Worm (Caenorhabditis elegans) whole organism, L1 larva: ENCODE results near the gene gldi-2.
A peak's percentile ranks its signal among the peaks of the same experiment; 100 is the strongest.

Experiments used
- C04F5.9 ChIP-seq: sonication (generic microtip); optimal IDR thresholded peaks from 2 replicates; lab custom pipeline; 2016; ENCODE audit warnings: missing genetic modification characterization, missing compliant biosample characterization
- Y116A8C.19 ChIP-seq: sonication (generic microtip); optimal IDR thresholded peaks from 2 replicates; lab custom pipeline; 2016; ENCODE audit warnings: missing compliant biosample characterization, missing genetic modification characterization, borderline replicate concordance
- aha-1 ChIP-seq: fragments of 150-350 bp; optimal IDR thresholded peaks from 2 replicates; lab custom pipeline; 2014; ENCODE audit warnings: missing biosample characterization, missing genetic modification characterization
- alr-1 ChIP-seq: fragments of 200-800 bp; sonication (Bioruptor generic); optimal IDR thresholded peaks from 2 replicates; lab custom pipeline; 2018; ENCODE audit warnings: borderline replicate concordance, mild to moderate bottlenecking, missing genetic modification characterization, missing compliant biosample characterization
- ama-1 ChIP-seq: fragments of 150-350 bp; optimal IDR thresholded peaks from 2 replicates; lab custom pipeline; 2014
- blmp-1 ChIP-seq: fragments of 150-350 bp; optimal IDR thresholded peaks from 2 replicates; lab custom pipeline; 2014; ENCODE audit warnings: missing biosample characterization, missing genetic modification characterization
- ceh-63 ChIP-seq: fragments of 200-800 bp; sonication (Bioruptor generic); optimal IDR thresholded peaks from 2 replicates; lab custom pipeline; 2018; ENCODE audit warnings: mild to moderate bottlenecking, missing genetic modification characterization, missing compliant biosample characterization
- ceh-82 ChIP-seq, 3 experiments: fragments of 150-350 bp in 1 of 3; sonication (generic microtip) in 2 of 3; optimal IDR thresholded peaks; 2 replicates each; lab custom pipeline; 2014 to 2017; ENCODE audit warnings: missing biosample characterization in 3 of 3, missing genetic modification characterization in 3 of 3
- ceh-88 ChIP-seq: fragments of 200-800 bp; sonication (Bioruptor generic); IDR thresholded peaks from 2 replicates; pipeline ENCODE4 v1.3.6; 2022; ENCODE audit warnings: missing genetic modification characterization, missing compliant biosample characterization
- ceh-90 ChIP-seq: sonication (generic microtip); optimal IDR thresholded peaks from 2 replicates; lab custom pipeline; 2016; ENCODE audit warnings: missing genetic modification characterization, missing compliant biosample characterization
- ces-1 ChIP-seq: fragments of 150-350 bp; optimal IDR thresholded peaks from 2 replicates; lab custom pipeline; 2014; ENCODE audit warnings: missing biosample characterization, missing genetic modification reagents, missing genetic modification characterization
- dsc-1 ChIP-seq: sonication (generic microtip); optimal IDR thresholded peaks from 2 replicates; lab custom pipeline; 2016; ENCODE audit warnings: mild to moderate bottlenecking, missing genetic modification characterization, missing compliant biosample characterization
- efl-1 ChIP-seq, 4 experiments: fragments of 150-350 bp; optimal IDR thresholded peaks in 3 of 4; peaks in 1 of 4; 1 replicate in 1 of 4; 2 replicates in 3 of 4; lab custom pipeline; 2014; ENCODE audit warnings: missing biosample characterization in 2 of 4, missing genetic modification characterization in 2 of 4, missing genetic modification reagents in 2 of 4
- egl-13 ChIP-seq: sonication (generic microtip); optimal IDR thresholded peaks from 2 replicates; lab custom pipeline; 2016; ENCODE audit warnings: missing genotype, missing genetic modification reagents, missing genetic modification characterization, missing compliant biosample characterization
- elt-2 ChIP-seq: sonication (generic microtip); optimal IDR thresholded peaks from 2 replicates; lab custom pipeline; 2016; ENCODE audit warnings: missing genetic modification characterization, mild to moderate bottlenecking, inconsistent platforms, missing compliant biosample characterization, missing genetic modification reagents
- ets-5 ChIP-seq: fragments of 200-800 bp; sonication (Bioruptor generic); IDR thresholded peaks from 2 replicates; pipeline ENCODE4 v1.3.6; 2022; ENCODE audit warnings: missing genetic modification characterization, missing compliant biosample characterization
- fkh-10 ChIP-seq: sonication (generic microtip); optimal IDR thresholded peaks from 2 replicates; lab custom pipeline; 2017; ENCODE audit warnings: missing biosample characterization, missing genetic modification reagents, missing genetic modification characterization
- fkh-8 ChIP-seq: sonication (generic microtip); optimal IDR thresholded peaks from 2 replicates; lab custom pipeline; 2016; ENCODE audit warnings: mild to moderate bottlenecking, missing genetic modification characterization, missing compliant biosample characterization
- grh-1 ChIP-seq: fragments of 200-800 bp; sonication (Bioruptor generic); IDR thresholded peaks from 2 replicates; pipeline ENCODE4 v1.3.6; 2022; ENCODE audit warnings: missing genetic modification reagents, missing genetic modification characterization, missing compliant biosample characterization
- hlh-17 ChIP-seq: fragments of 200-800 bp; sonication (Bioruptor generic); optimal IDR thresholded peaks from 2 replicates; lab custom pipeline; 2018; ENCODE audit warnings: missing genetic modification characterization, mild to moderate bottlenecking, missing compliant biosample characterization, moderate library complexity, borderline replicate concordance
- hpl-2 ChIP-seq: fragments of 150-350 bp; optimal IDR thresholded peaks from 2 replicates; lab custom pipeline; 2014; ENCODE audit warnings: missing biosample characterization, missing genetic modification reagents, missing genetic modification characterization
- lin-13 ChIP-seq: fragments of 150-350 bp; optimal IDR thresholded peaks from 2 replicates; lab custom pipeline; 2014; ENCODE audit warnings: missing biosample characterization, missing genetic modification reagents, missing genetic modification characterization
- lin-14 ChIP-seq: fragments of 200-800 bp; sonication (Bioruptor generic); optimal IDR thresholded peaks from 2 replicates; lab custom pipeline; 2018; ENCODE audit warnings: mild to moderate bottlenecking, missing genetic modification characterization, moderate library complexity, missing compliant biosample characterization
- lin-15B ChIP-seq: fragments of 150-350 bp; sonication (generic microtip); optimal IDR thresholded peaks from 3 replicates; lab custom pipeline; 2014; ENCODE audit warnings: missing biosample characterization, missing genetic modification characterization
- lin-39 ChIP-seq: fragments of 150-350 bp; optimal IDR thresholded peaks from 2 replicates; lab custom pipeline; 2014; ENCODE audit warnings: missing biosample characterization, missing genetic modification reagents, missing genetic modification characterization
- mab-9 ChIP-seq: fragments of 200-800 bp; sonication (Bioruptor generic); IDR thresholded peaks from 2 replicates; pipeline ENCODE4 v1.3.6; 2022; ENCODE audit warnings: missing genetic modification reagents, missing genetic modification characterization, missing compliant biosample characterization
- mef-2 ChIP-seq: fragments of 150-350 bp; optimal IDR thresholded peaks from 2 replicates; lab custom pipeline; 2014; ENCODE audit warnings: missing biosample characterization, missing genetic modification characterization
- mep-1 ChIP-seq: fragments of 150-350 bp; optimal IDR thresholded peaks from 2 replicates; lab custom pipeline; 2014; ENCODE audit warnings: missing biosample characterization, missing genetic modification characterization
- nhr-19 ChIP-seq: fragments of 200-800 bp; sonication (Bioruptor generic); conservative IDR thresholded peaks from 2 replicates; pipeline ENCODE4 v1.3.6; 2022; ENCODE audit warnings: missing genetic modification characterization, missing compliant biosample characterization
- nhr-20 ChIP-seq: sonication (generic microtip); optimal IDR thresholded peaks from 2 replicates; lab custom pipeline; 2016; ENCODE audit warnings: mild to moderate bottlenecking, missing genetic modification characterization, missing compliant biosample characterization
- nhr-28 ChIP-seq: fragments of 150-350 bp; optimal IDR thresholded peaks from 2 replicates; lab custom pipeline; 2014; ENCODE audit warnings: missing biosample characterization, missing genetic modification characterization
- nhr-77 ChIP-seq: fragments of 150-350 bp; optimal IDR thresholded peaks from 2 replicates; lab custom pipeline; 2014; ENCODE audit warnings: missing biosample characterization, missing genetic modification characterization
- nhr-84 ChIP-seq: sonication (generic microtip); optimal IDR thresholded peaks from 2 replicates; lab custom pipeline; 2017; ENCODE audit warnings: missing biosample characterization, missing genetic modification characterization
- nhr-85 ChIP-seq: sonication (generic microtip); peaks from one replicate; lab custom pipeline; 2016; ENCODE audit warnings: missing genetic modification characterization, inconsistent platforms, missing compliant biosample characterization
- pqm-1 ChIP-seq: sonication (generic microtip); optimal IDR thresholded peaks from 3 replicates; lab custom pipeline; 2017; ENCODE audit warnings: missing biosample characterization, missing genetic modification characterization
- rnt-1 ChIP-seq: sonication (generic microtip); optimal IDR thresholded peaks from 2 replicates; lab custom pipeline; 2016; ENCODE audit warnings: mild to moderate bottlenecking, missing genetic modification characterization, moderate library complexity, missing compliant biosample characterization
- skn-1 ChIP-seq: fragments of 150-350 bp; optimal IDR thresholded peaks from 2 replicates; lab custom pipeline; 2014; ENCODE audit warnings: missing biosample characterization, missing genetic modification characterization
- snu-23 ChIP-seq: sonication (generic microtip); optimal IDR thresholded peaks from 2 replicates; lab custom pipeline; 2016; ENCODE audit warnings: missing genetic modification characterization, missing compliant biosample characterization
- sptf-1 ChIP-seq: fragments of 150-350 bp; optimal IDR thresholded peaks from 2 replicates; lab custom pipeline; 2014; ENCODE audit warnings: missing biosample characterization, missing genetic modification characterization
- swsn-7 ChIP-seq: sonication (generic microtip); optimal IDR thresholded peaks from 2 replicates; lab custom pipeline; 2016; ENCODE audit warnings: missing genetic modification characterization, missing compliant biosample characterization
- tbx-2 ChIP-seq: sonication (generic microtip); optimal IDR thresholded peaks from 2 replicates; lab custom pipeline; 2016; ENCODE audit warnings: missing genetic modification characterization, missing compliant biosample characterization
- tlp-1 ChIP-seq: fragments of 150-350 bp; optimal IDR thresholded peaks from 2 replicates; lab custom pipeline; 2014; ENCODE audit warnings: missing biosample characterization, missing genetic modification characterization
- unc-130 ChIP-seq: fragments of 150-350 bp; optimal IDR thresholded peaks from 2 replicates; lab custom pipeline; 2017; ENCODE audit warnings: missing biosample characterization, missing genetic modification characterization, inconsistent platforms
- unc-30 ChIP-seq: sonication (generic microtip); optimal IDR thresholded peaks from 2 replicates; lab custom pipeline; 2017; ENCODE audit warnings: missing biosample characterization, missing genetic modification characterization
- unc-62 ChIP-seq: fragments of 150-350 bp; optimal IDR thresholded peaks from 2 replicates; lab custom pipeline; 2014; ENCODE audit warnings: missing biosample characterization, missing genetic modification reagents, missing genetic modification characterization
- unc-86 ChIP-seq: sonication (generic microtip); optimal IDR thresholded peaks from 2 replicates; lab custom pipeline; 2016; ENCODE audit warnings: missing genetic modification characterization, missing compliant biosample characterization
- unc-98 ChIP-seq: fragments of 200-800 bp; sonication (Bioruptor generic); IDR thresholded peaks from 2 replicates; pipeline ENCODE4 v1.3.6; 2022; ENCODE audit warnings: missing genetic modification characterization, missing compliant biosample characterization
- vab-15 ChIP-seq: sonication (generic microtip); optimal IDR thresholded peaks from 2 replicates; lab custom pipeline; 2017; ENCODE audit warnings: missing genotype, mild to moderate bottlenecking, missing genetic modification characterization, missing compliant biosample characterization
- zag-1 ChIP-seq: fragments of 150-350 bp; optimal IDR thresholded peaks from 2 replicates; lab custom pipeline; 2014; ENCODE audit warnings: missing biosample characterization, missing genetic modification characterization
- zip-4 ChIP-seq: fragments of 200-800 bp; sonication (Bioruptor generic); optimal IDR thresholded peaks from 2 replicates; lab custom pipeline; 2018; ENCODE audit warnings: mild to moderate bottlenecking, missing genetic modification characterization, moderate library complexity, missing compliant biosample characterization

Gene gldi-2

ce11 chrII:6736066-6736465 lies 47.2 kb upstream of the gldi-2 start, which contains the start of gene mrps-18.C:
Gene mrps-18.C (plus strand): TSS chrII:6736203.
- TF ChIP-seq efl-1 (optimal IDR thresholded peaks at IDR 0.05; lab: Kevin White, UChicago) (no peak), efl-1 (GFP tag; optimal IDR thresholded peaks at IDR 0.05 in 1 of 2; lab: Kevin White, UChicago) (no peak), lin-14 (no peak), lin-39 (tag; lab: Kevin White, UChicago) (no peak), ceh-88 (no peak), mab-9 (GFP tag; lab: Robert Waterston, UW) (no peak), ceh-82 (tag; optimal IDR thresholded peaks at IDR 0.05; lab: Kevin White, UChicago) (no peak), tlp-1 (tag; lab: Kevin White, UChicago) (no peak), unc-30 (no peak), C04F5.9 (tag; lab: Kevin White, UChicago) (no peak), fkh-8 (tag; lab: Kevin White, UChicago) (no peak), snu-23 (GFP tag; lab: Kevin White, UChicago) (no peak), tbx-2 (no peak), nhr-77 (tag; lab: Kevin White, UChicago) (no peak), skn-1 (tag; lab: Kevin White, UChicago) (no peak), lin-13 (GFP tag; lab: Kevin White, UChicago) (no peak), unc-62 (no peak), nhr-85 (tag; lab: Kevin White, UChicago) (no peak), ces-1 (GFP tag; lab: Kevin White, UChicago) (no peak)

DNA sequence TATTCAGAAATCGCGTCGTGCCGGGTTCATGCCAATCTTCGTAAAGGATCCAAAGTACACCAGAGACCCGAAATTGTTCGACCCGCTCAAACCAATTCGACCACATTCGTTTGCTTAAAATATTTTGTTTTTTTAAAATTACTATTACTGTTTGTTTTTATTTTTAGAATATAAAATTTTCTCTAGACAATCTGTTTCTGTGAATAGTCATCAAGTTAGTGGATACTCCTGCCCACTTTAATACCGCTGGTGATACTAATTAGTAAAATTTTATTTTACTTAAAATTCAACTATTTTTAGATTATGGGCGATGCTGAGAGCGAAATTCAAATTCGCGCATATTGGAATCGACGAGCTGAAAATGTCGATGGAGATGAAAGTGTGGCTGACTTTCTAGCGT lies 46.6 kb upstream of the gldi-2 start, which contains the start of gene T14B4.1:
TSS of gene T14B4.1 (plus strand) at position 301 of the 400 bp plus-strand sequence.
- no peak for TF ChIP-seq hlh-17 (GFP tag; lab: Kevin White, UChicago)

DNA sequence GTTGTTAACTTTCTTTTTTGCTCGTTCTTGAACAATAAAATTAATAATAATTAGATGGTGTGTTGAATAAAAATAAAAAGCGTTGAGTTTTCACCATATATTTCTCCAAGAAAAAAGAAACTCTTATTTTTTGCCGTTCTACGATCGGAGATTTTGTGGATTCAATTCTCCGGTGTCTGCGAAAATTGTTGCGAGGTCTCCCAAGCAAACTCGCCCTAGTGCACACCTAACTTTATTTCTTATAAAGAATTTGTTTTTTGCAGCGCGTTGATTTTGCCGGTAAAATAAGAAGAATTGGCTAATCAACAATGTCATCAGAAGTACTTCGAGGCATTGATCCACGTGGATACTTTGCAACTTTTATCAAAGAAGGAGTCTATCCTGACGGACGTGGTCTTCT lies 41.8 kb upstream of the gldi-2 start, which contains the start of gene exos-8:
TSS of gene exos-8 (plus strand) at position 264 of the 400 bp plus-strand sequence.
- TF ChIP-seq pqm-1 (no peak), fkh-10 (no peak), hpl-2 (GFP tag; lab: Kevin White, UChicago) (peak; percentile 9), mep-1 (tag; lab: Kevin White, UChicago) (no peak), mef-2 (tag; lab: Kevin White, UChicago) (no peak), ceh-90 (tag; lab: Kevin White, UChicago) (no peak), elt-2 (tag; lab: Kevin White, UChicago) (no peak), unc-86 (tag; lab: Kevin White, UChicago) (no peak), zip-4 (GFP tag; lab: Kevin White, UChicago) (no peak), nhr-28 (no peak), blmp-1 (tag; lab: Kevin White, UChicago) (peak; percentile 55), unc-98 (GFP tag; lab: Robert Waterston, UW) (no peak), unc-130 (tag; lab: Kevin White, UChicago) (peak; percentile 11), nhr-20 (tag; lab: Kevin White, UChicago) (peak; percentile 65), ets-5 (no peak), alr-1 (tag; lab: Kevin White, UChicago) (no peak), unc-30 (no peak), lin-15B (tag; lab: Kevin White, UChicago) (peak; percentile 81), Y116A8C.19 (tag; lab: Kevin White, UChicago) (no peak), skn-1 (tag; lab: Kevin White, UChicago) (peak; percentile 6), egl-13 (tag; lab: Kevin White, UChicago) (no peak), tlp-1 (tag; lab: Kevin White, UChicago) (no peak), aha-1 (tag; lab: Kevin White, UChicago) (no peak), rnt-1 (tag; lab: Kevin White, UChicago) (peak; percentile 89), ama-1 (lab: Kevin White, UChicago) (no peak), zag-1 (no peak), dsc-1 (peak; percentile 9), nhr-84 (tag; lab: Kevin White, UChicago) (no peak), vab-15 (tag; lab: Kevin White, UChicago) (peak; percentile 16), swsn-7 (peak; percentile 37), nhr-19 (GFP tag; lab: Robert Waterston, UW) (peak; percentile 45), ceh-63 (GFP tag; lab: Kevin White, UChicago) (no peak), nhr-85 (tag; lab: Kevin White, UChicago) (peak; percentile 59), grh-1 (no peak), sptf-1 (tag; lab: Kevin White, UChicago) (no peak), ces-1 (GFP tag; lab: Kevin White, UChicago) (no peak)
